Worm (Caenorhabditis elegans): ENCODE data around the gene F43D2.6.

DNA sequence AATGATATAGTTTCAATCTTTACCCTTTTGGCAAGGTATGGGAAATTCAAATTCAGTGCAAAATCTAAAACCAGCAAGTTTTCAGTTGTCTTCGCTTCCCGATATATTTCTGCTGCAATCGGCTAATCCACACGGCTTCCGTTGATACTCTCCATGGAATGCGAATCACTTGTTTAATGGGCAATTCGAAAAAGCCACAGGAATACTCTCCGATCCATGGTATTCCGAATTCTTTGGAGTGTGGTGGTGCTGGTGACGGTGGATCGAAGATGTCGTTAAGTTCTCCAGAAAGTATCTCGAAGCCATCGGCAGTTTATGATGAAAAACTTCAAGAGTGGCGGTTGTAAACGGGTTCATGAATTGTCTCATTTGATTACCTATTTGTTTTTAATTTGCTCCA is 48.3 kb upstream of the F43D2.6 start:
- TF ChIP-seq ama-1 (optimal IDR thresholded peaks at IDR 0.05) (no peak), tbx-37 (GFP tag; conservative IDR thresholded peaks at IDR 0.05) (no peak), flt-1 (GFP tag; IDR thresholded peaks at IDR 0.05) (no peak), hmbx-1 (tag; optimal IDR thresholded peaks at IDR 0.05) (no peak), B0310.2 (tag; optimal IDR thresholded peaks at IDR 0.05) (no peak), F13C5.2 (tag; optimal IDR thresholded peaks at IDR 0.05) (no peak), ceh-36 (tag; optimal IDR thresholded peaks at IDR 0.05) (no peak), ceh-13 (GFP tag; optimal IDR thresholded peaks at IDR 0.05) (no peak), tbx-11 (GFP tag; IDR thresholded peaks at IDR 0.05) (no peak), hmg-4 (GFP tag; optimal IDR thresholded peaks at IDR 0.05) (no peak), aly-1 (tag; optimal IDR thresholded peaks at IDR 0.05) (no peak), ets-7 (tag; optimal IDR thresholded peaks at IDR 0.05) (no peak), hnd-1 (tag; optimal IDR thresholded peaks at IDR 0.05) (no peak), sea-1 (GFP tag; conservative IDR thresholded peaks at IDR 0.05) (no peak)

Data from whole organism, early embryonic.